Worm (Caenorhabditis elegans) whole organism, midembryonic: ENCODE data around the gene H41C03.2.

Source experiments
- T22C8.4 ChIP-seq: fragments of 200-800 bp; sonication (Bioruptor generic); IDR thresholded peaks from 2 replicates; pipeline ENCODE4 v1.3.6; 2022; ENCODE audit warnings: missing genetic modification characterization, missing compliant biosample characterization
- cog-1 ChIP-seq: sonication (generic microtip); optimal IDR thresholded peaks from 2 replicates; lab custom pipeline; 2016; ENCODE audit warnings: missing genetic modification characterization, missing compliant biosample characterization
- flt-1 ChIP-seq: fragments of 200-800 bp; sonication (Bioruptor generic); IDR thresholded peaks from 2 replicates; pipeline ENCODE4 v1.3.6; 2022; ENCODE audit warnings: missing genetic modification characterization, missing compliant biosample characterization
- klf-2 ChIP-seq: fragments of 200-800 bp; sonication (Bioruptor generic); conservative IDR thresholded peaks from 2 replicates; pipeline ENCODE4 v1.3.6; 2022; ENCODE audit warnings: missing genetic modification reagents, missing genetic modification characterization, missing compliant biosample characterization
- med-1 ChIP-seq: sonication (generic microtip); optimal IDR thresholded peaks from 2 replicates; lab custom pipeline; 2017; ENCODE audit warnings: missing genetic modification characterization, mild to moderate bottlenecking, missing compliant biosample characterization, antibody characterized with exemption, missing genetic modification reagents; ENCODE audit not compliant: insufficient read depth
- ref-1 ChIP-seq: fragments of 200-800 bp; sonication (Bioruptor generic); conservative IDR thresholded peaks from 2 replicates; pipeline ENCODE4 v1.3.6; 2022; ENCODE audit warnings: missing genetic modification reagents, missing genetic modification characterization, missing compliant biosample characterization
- tab-1 ChIP-seq: fragments of 200-800 bp; sonication (Bioruptor generic); IDR thresholded peaks from 2 replicates; pipeline ENCODE4 v1.3.6; 2022; ENCODE audit warnings: missing genetic modification characterization, missing compliant biosample characterization
- ztf-23 ChIP-seq: fragments of 200-800 bp; sonication (Bioruptor generic); IDR thresholded peaks from 2 replicates; pipeline ENCODE4 v1.3.6; 2022; ENCODE audit warnings: missing genetic modification reagents, missing genetic modification characterization, missing compliant biosample characterization
- ztf-29 ChIP-seq: fragments of 200-800 bp; sonication (Bioruptor generic); IDR thresholded peaks from 2 replicates; pipeline ENCODE4 v1.3.6; 2022; ENCODE audit warnings: missing genetic modification reagents, missing genetic modification characterization, missing compliant biosample characterization

Gene H41C03.2

DNA sequence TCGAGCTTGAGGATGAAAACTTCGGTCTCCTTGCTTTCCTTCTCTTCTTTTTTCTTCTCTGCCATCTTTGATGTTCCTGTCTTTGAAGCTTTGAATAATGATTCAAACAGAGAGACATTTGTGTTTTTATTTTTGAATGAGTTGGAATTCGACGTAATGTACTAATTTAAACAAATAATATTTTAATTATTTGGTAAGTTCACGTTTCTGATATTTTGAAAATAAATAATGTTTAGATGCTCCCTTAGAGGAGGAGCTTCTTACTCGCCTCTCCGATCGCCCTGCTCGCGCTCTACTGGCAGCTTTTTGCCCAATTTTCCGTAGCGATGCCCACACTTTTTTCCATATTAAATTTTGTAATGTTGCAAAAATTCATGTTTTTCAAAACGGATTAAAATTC, 50.8 kb downstream of the H41C03.2 start, which contains the start of the genes K05F1.9 and K05F1.1:
TSS of gene K05F1.9 (minus strand) at position 101 of the 400 bp plus-strand sequence.
TSS of gene K05F1.1 (plus strand) at position 308 of the 400 bp plus-strand sequence.
- TF ChIP-seq T22C8.4 (GFP tag; lab: Robert Waterston, UW) = no peak
- TF ChIP-seq ztf-29 = no peak
- no peak for TF ChIP-seq klf-2 (GFP tag; lab: Robert Waterston, UW)
- no peak for TF ChIP-seq med-1 (GFP tag; lab: Kevin White, UChicago)
- no peak for TF ChIP-seq cog-1 (tag; lab: Kevin White, UChicago)
- no peak for TF ChIP-seq ztf-23 (GFP tag; lab: Robert Waterston, UW)
- no peak for TF ChIP-seq ref-1 (GFP tag; lab: Robert Waterston, UW)
- no peak for TF ChIP-seq flt-1
- TF ChIP-seq tab-1 (GFP tag; lab: Robert Waterston, UW) = no peak
